Comparison of ENCODE assay signal across 2 worm cellular contexts in genomic region chrV:10807862-10808327, ce11.
TF ChIP-seq lines count a peak whose summit lies in the region.

TSS of gene plrg-1 (minus strand) at chrV:10807912.

TF ChIP-seq in whole organism, L4 larva, 104 proteins besides CTCF, POLR2A, EP300 and RAD21 (continued from another document):
- no peak for TF ChIP-seq set-16 (GFP tag; IDR thresholded peaks at IDR 0.05; lab: Robert Waterston, UW)
- no peak for TF ChIP-seq egl-27 (tag; optimal IDR thresholded peaks at IDR 0.05; lab: Kevin White, UChicago)
- no peak for TF ChIP-seq aly-2 (tag; optimal IDR thresholded peaks at IDR 0.05; lab: Kevin White, UChicago)
- peak; percentile 72; the same call in 1 of the 2 replicates for TF ChIP-seq saeg-2 (GFP tag; IDR thresholded peaks at IDR 0.05; lab: Robert Waterston, UW)
- TF ChIP-seq spr-1 (tag; optimal IDR thresholded peaks at IDR 0.05; lab: Kevin White, UChicago) = peak; percentile 84
- peak; percentile 88 for TF ChIP-seq lin-1 (GFP tag; IDR thresholded peaks at IDR 0.05; lab: Robert Waterston, UW)
- peak; percentile 97 for TF ChIP-seq mes-2 (tag; optimal IDR thresholded peaks at IDR 0.05; lab: Kevin White, UChicago; ENCODE audit: poor library complexity, severe bottlenecking)
- no peak for TF ChIP-seq lir-3 (tag; optimal IDR thresholded peaks at IDR 0.05; lab: Kevin White, UChicago)
- TF ChIP-seq nhr-42 (GFP tag; IDR thresholded peaks at IDR 0.05; lab: Robert Waterston, UW) = peak; percentile 71; the same call in 1 of the 2 replicates
- TF ChIP-seq F10B5.3 (tag; optimal IDR thresholded peaks at IDR 0.05; lab: Kevin White, UChicago) = peak; percentile 60
- peak; percentile 75 for TF ChIP-seq hlh-30 (tag; optimal IDR thresholded peaks at IDR 0.05; lab: Kevin White, UChicago; ENCODE audit: insufficient read depth)
- peak; percentile 70 to 73 for TF ChIP-seq daf-16 (GFP tag; optimal IDR thresholded peaks at IDR 0.05; lab: Kevin White, UChicago)
- TF ChIP-seq daf-16 (tag; optimal IDR thresholded peaks at IDR 0.05; lab: Kevin White, UChicago) = peak; percentile 59
- peak; percentile 43 for TF ChIP-seq jun-1 (tag; optimal IDR thresholded peaks at IDR 0.05; lab: Kevin White, UChicago)
- TF ChIP-seq Y105C5A.15 (GFP tag; IDR thresholded peaks at IDR 0.05; lab: Robert Waterston, UW) = no peak
- no peak for TF ChIP-seq nhr-237 (tag; optimal IDR thresholded peaks at IDR 0.05; lab: Kevin White, UChicago)
- no peak for TF ChIP-seq ZK337.2 (GFP tag; IDR thresholded peaks at IDR 0.05; lab: Robert Waterston, UW)
- TF ChIP-seq mep-1 (tag; optimal IDR thresholded peaks at IDR 0.05; lab: Kevin White, UChicago) = peak; percentile 93
- TF ChIP-seq R02D3.7 (tag; optimal IDR thresholded peaks at IDR 0.05; lab: Kevin White, UChicago) = no peak
- TF ChIP-seq tra-1 (GFP tag; IDR thresholded peaks at IDR 0.05; lab: Robert Waterston, UW) = peak; percentile 81
- peak; percentile 12 for TF ChIP-seq zip-2 (tag; optimal IDR thresholded peaks at IDR 0.05; lab: Kevin White, UChicago)
- no peak for TF ChIP-seq skn-1 (tag; optimal IDR thresholded peaks at IDR 0.05; lab: Kevin White, UChicago)
- TF ChIP-seq lin-13 (GFP tag; optimal IDR thresholded peaks at IDR 0.05; lab: Kevin White, UChicago) = peak; percentile 85
- peak; percentile 16 for TF ChIP-seq gei-8 (GFP tag; optimal IDR thresholded peaks at IDR 0.05; lab: Kevin White, UChicago)
- TF ChIP-seq nhr-77 (tag; optimal IDR thresholded peaks at IDR 0.05; lab: Kevin White, UChicago) = peak; percentile 83
- no peak for TF ChIP-seq nhr-111 (GFP tag; optimal IDR thresholded peaks at IDR 0.05; lab: Kevin White, UChicago)
- TF ChIP-seq ama-1 (optimal IDR thresholded peaks at IDR 0.05; lab: Kevin White, UChicago) = no peak
- no peak for TF ChIP-seq fos-1 (tag; optimal IDR thresholded peaks at IDR 0.05; lab: Kevin White, UChicago)
- TF ChIP-seq Y75B8A.6 (GFP tag; IDR thresholded peaks at IDR 0.05; lab: Robert Waterston, UW) = no peak
- TF ChIP-seq nhr-41 (GFP tag; IDR thresholded peaks at IDR 0.05; lab: Robert Waterston, UW) = peak; percentile 29; the same call in 1 of the 2 replicates
- no peak for TF ChIP-seq ztf-7 (tag; optimal IDR thresholded peaks at IDR 0.05; lab: Kevin White, UChicago)
- TF ChIP-seq F26F4.8 (GFP tag; conservative IDR thresholded peaks at IDR 0.05; lab: Robert Waterston, UW) = no peak
- TF ChIP-seq lsy-2 (tag; optimal IDR thresholded peaks at IDR 0.05; lab: Kevin White, UChicago) = peak; percentile 50 to 89
- TF ChIP-seq vab-7 (GFP tag; IDR thresholded peaks at IDR 0.05; lab: Robert Waterston, UW) = peak; percentile 88
- TF ChIP-seq snpc-4 (tag; optimal IDR thresholded peaks at IDR 0.05; lab: Kevin White, UChicago) = no peak
- TF ChIP-seq snpc-1.2 (GFP tag; IDR thresholded peaks at IDR 0.05; lab: Robert Waterston, UW) = peak; percentile 67; the same call in 1 of the 2 replicates
- TF ChIP-seq mxl-2 (GFP tag; conservative IDR thresholded peaks at IDR 0.05; lab: Robert Waterston, UW) = 0 out of 2 replicates have a peak, but pooled peaks have one; percentile 50
- TF ChIP-seq zag-1 (tag; optimal IDR thresholded peaks at IDR 0.05; lab: Kevin White, UChicago) = no peak
- TF ChIP-seq madf-5 (GFP tag; IDR thresholded peaks at IDR 0.05; lab: Robert Waterston, UW) = peak in 1 of 2 experiments; percentile 65; a peak in 1 of 4 replicates
- TF ChIP-seq tag-97 (GFP tag; IDR thresholded peaks at IDR 0.05; lab: Robert Waterston, UW) = no peak
- TF ChIP-seq lim-7 (GFP tag; IDR thresholded peaks at IDR 0.05; lab: Robert Waterston, UW) = peak; percentile 54; the same call in 1 of the 2 replicates
- peak; percentile 87 for TF ChIP-seq lin-15B (tag; optimal IDR thresholded peaks at IDR 0.05; lab: Kevin White, UChicago)
- no peak for TF ChIP-seq daf-12 (tag; optimal IDR thresholded peaks at IDR 0.05; lab: Kevin White, UChicago)
- peak; percentile 85 for TF ChIP-seq nhr-28 (tag; optimal IDR thresholded peaks at IDR 0.05; lab: Kevin White, UChicago)
- no peak for TF ChIP-seq spr-3 (GFP tag; optimal IDR thresholded peaks at IDR 0.05; lab: Kevin White, UChicago)
- TF ChIP-seq ceh-28 (tag; optimal IDR thresholded peaks at IDR 0.05; lab: Kevin White, UChicago) = no peak
- no peak for TF ChIP-seq mdt-29 (GFP tag; IDR thresholded peaks at IDR 0.05; lab: Robert Waterston, UW)
TF ChIP-seq in whole organism, L4 larva: peak in this region for 65.

TF ChIP-seq in whole organism, late embryonic, 69 proteins besides CTCF, POLR2A, EP300 and RAD21 (continued from another document):
- peak; percentile 60 for TF ChIP-seq pag-3 (tag; optimal IDR thresholded peaks at IDR 0.05; lab: Kevin White, UChicago; ENCODE audit: borderline replicate concordance)
- TF ChIP-seq ztf-16 (tag; optimal IDR thresholded peaks at IDR 0.05; lab: Kevin White, UChicago) = peak; percentile 87
- TF ChIP-seq ceh-9 (tag; optimal IDR thresholded peaks at IDR 0.05; lab: Kevin White, UChicago) = no peak
- TF ChIP-seq ceh-6 (GFP tag; optimal IDR thresholded peaks at IDR 0.05; lab: Kevin White, UChicago) = peak; percentile 82
- TF ChIP-seq ceh-19 (GFP tag; optimal IDR thresholded peaks at IDR 0.05; lab: Kevin White, UChicago) = peak; percentile 93
TF ChIP-seq in whole organism, late embryonic: peak in this region for 60.
